Fruit fly (Drosophila melanogaster): ENCODE measurements around the gene CG15160.

dm6 chr2L:18557965-18558537 lies 32.6 kb upstream of the CG15160 start:
- peak; percentile 47 for TF ChIP-seq bab1 (GFP tag; optimal IDR thresholded peaks at IDR 0.05)
- TF ChIP-seq cnc (optimal IDR thresholded peaks at IDR 0.05): no peak
- TF ChIP-seq kay (GFP tag; ENCODE audit: borderline replicate concordance): peak; percentile 70

All from whole organism, adult.